Fruit fly (Drosophila melanogaster) whole organism, embryonic: ENCODE measurements around the gene CG5500.
A peak's percentile ranks its signal among the peaks of the same experiment; 100 is the strongest.

Source experiments
- Bdp1 ChIP-seq: fragments of 200-800 bp; sonication (Bioruptor generic); optimal IDR thresholded peaks from 3 replicates; lab custom pipeline; 2016; ENCODE audit warnings: missing biosample characterization, missing genetic modification characterization
- CG11696 ChIP-seq: fragments of 200-800 bp; sonication (Bioruptor generic); IDR thresholded peaks from 2 replicates; pipeline ENCODE4 v1.3.6; 2022; ENCODE audit warnings: missing biosample characterization, missing genetic modification characterization
- CG12236 ChIP-seq: fragments of 200-800 bp; sonication (Bioruptor generic); optimal IDR thresholded peaks from 2 replicates; lab custom pipeline; 2016; ENCODE audit warnings: missing biosample characterization, missing genetic modification characterization
- CG13775 ChIP-seq: fragments of 200-800 bp; sonication (Bioruptor generic); optimal IDR thresholded peaks from 3 replicates; lab custom pipeline; 2017; ENCODE audit warnings: missing biosample characterization, mild to moderate bottlenecking, missing genetic modification characterization
- CG15696 ChIP-seq: fragments of 200-800 bp; sonication (Bioruptor generic); optimal IDR thresholded peaks from 2 replicates; lab custom pipeline; 2019; ENCODE audit warnings: missing biosample characterization, mild to moderate bottlenecking, missing genetic modification characterization, moderate library complexity
- CG18262 ChIP-seq: fragments of 200-800 bp; optimal IDR thresholded peaks from 3 replicates; lab custom pipeline; 2019; ENCODE audit warnings: missing biosample characterization, mild to moderate bottlenecking, missing genetic modification characterization, moderate library complexity
- CG2120 ChIP-seq: fragments of 200-800 bp; sonication (Bioruptor generic); optimal IDR thresholded peaks from 3 replicates; lab custom pipeline; 2016; ENCODE audit warnings: missing biosample characterization, missing genetic modification characterization
- CG31441 ChIP-seq: fragments of 200-800 bp; sonication (Bioruptor generic); IDR thresholded peaks from 2 replicates; pipeline ENCODE4 v1.3.6; 2022; ENCODE audit warnings: missing biosample characterization, missing genetic modification characterization
- CG3163 ChIP-seq: fragments of 200-800 bp; sonication (Bioruptor generic); optimal IDR thresholded peaks from 3 replicates; lab custom pipeline; 2016; ENCODE audit warnings: missing biosample characterization, missing genetic modification characterization
- CG4282 ChIP-seq: fragments of 200-800 bp; sonication (Bioruptor generic); optimal IDR thresholded peaks from 2 replicates; lab custom pipeline; 2016; ENCODE audit warnings: missing biosample characterization, missing genetic modification characterization
- CG4404 ChIP-seq: fragments of 200-800 bp; sonication (Bioruptor generic); IDR thresholded peaks from 2 replicates; pipeline ENCODE4 v1.3.6; 2022; ENCODE audit warnings: missing biosample characterization, missing genetic modification characterization
- CG5180 ChIP-seq: fragments of 200-800 bp; sonication (Bioruptor generic); optimal IDR thresholded peaks from 3 replicates; lab custom pipeline; 2017; ENCODE audit warnings: missing biosample characterization, missing genetic modification characterization, mild to moderate bottlenecking, moderate library complexity, missing genetic modification reagents
- CG6791 ChIP-seq: fragments of 200-800 bp; sonication (Bioruptor generic); IDR thresholded peaks from 3 replicates; pipeline ENCODE4 v1.3.6; 2022; ENCODE audit warnings: missing biosample characterization, missing genetic modification characterization; ENCODE audit not compliant: partially characterized antibody
- CG6813 ChIP-seq: fragments of 200-800 bp; sonication (Bioruptor generic); optimal IDR thresholded peaks from 2 replicates; lab custom pipeline; 2017; ENCODE audit warnings: missing biosample characterization, missing genetic modification characterization, mild to moderate bottlenecking, moderate library complexity, missing genetic modification reagents
- CG7357 ChIP-seq: fragments of 200-800 bp; sonication (Bioruptor generic); IDR thresholded peaks from 3 replicates; pipeline ENCODE4 v1.3.6; 2022; ENCODE audit warnings: missing biosample characterization, missing genetic modification characterization
- Dbx ChIP-seq: fragments of 200-800 bp; sonication (Bioruptor generic); IDR thresholded peaks from 3 replicates; pipeline ENCODE4 v1.3.6; 2022; ENCODE audit warnings: missing biosample characterization, missing genetic modification characterization
- Dp ChIP-seq: fragments of 200-800 bp; sonication (Bioruptor generic); optimal IDR thresholded peaks from 2 replicates; lab custom pipeline; 2018; ENCODE audit warnings: missing biosample characterization, mild to moderate bottlenecking, missing genetic modification characterization, moderate library complexity
- Dref ChIP-seq: fragments of 200-800 bp; sonication (Bioruptor generic); IDR thresholded peaks from 2 replicates; pipeline ENCODE4 v1.3.6; 2022; ENCODE audit warnings: missing biosample characterization, missing genetic modification characterization
- Ets65A ChIP-seq: fragments of 200-800 bp; sonication (Bioruptor generic); peaks from one replicate; lab custom pipeline; 2016; ENCODE audit warnings: missing biosample characterization, missing genetic modification characterization
- H15 ChIP-seq: fragments of 200-800 bp; sonication (Bioruptor generic); IDR thresholded peaks from 3 replicates; pipeline ENCODE4 v1.3.6; 2022; ENCODE audit warnings: missing biosample characterization, missing genetic modification characterization
- Lim3 ChIP-seq: fragments of 200-800 bp; sonication (Bioruptor generic); IDR thresholded peaks from 2 replicates; pipeline ENCODE4 v1.3.6; 2022; ENCODE audit warnings: missing biosample characterization, missing genetic modification characterization
- MTF-1 ChIP-seq: fragments of 200-800 bp; sonication (Bioruptor generic); optimal IDR thresholded peaks from 2 replicates; lab custom pipeline; 2018; ENCODE audit warnings: missing biosample characterization, mild to moderate bottlenecking, missing genetic modification characterization, borderline replicate concordance
- Nf-YB ChIP-seq: fragments of 200-800 bp; sonication (Bioruptor generic); optimal IDR thresholded peaks from 3 replicates; lab custom pipeline; 2019; ENCODE audit warnings: missing biosample characterization, mild to moderate bottlenecking, missing genetic modification characterization, moderate library complexity
- PHDP ChIP-seq: fragments of 200-800 bp; sonication (Bioruptor generic); optimal IDR thresholded peaks from 3 replicates; lab custom pipeline; 2018; ENCODE audit warnings: missing biosample characterization, mild to moderate bottlenecking, missing genetic modification characterization, moderate library complexity
- Ravus ChIP-seq: fragments of 200-800 bp; sonication (Bioruptor generic); IDR thresholded peaks from 2 replicates; pipeline ENCODE4 v1.3.6; 2022; ENCODE audit warnings: missing biosample characterization, missing genetic modification characterization
- Six4 ChIP-seq: fragments of 200-800 bp; sonication (Bioruptor generic); optimal IDR thresholded peaks from 2 replicates; lab custom pipeline; 2016; ENCODE audit warnings: missing biosample characterization, missing genetic modification characterization
- Spps ChIP-seq: fragments of 200-800 bp; sonication (Bioruptor generic); optimal IDR thresholded peaks from 2 replicates; lab custom pipeline; 2018; ENCODE audit warnings: missing biosample characterization, mild to moderate bottlenecking, missing genetic modification characterization
- Stat92E ChIP-seq, 3 experiments: fragments of >200 bp in 2 of 3; fragments of 200-800 bp in 1 of 3; sonication (Bioruptor generic) in 1 of 3; optimal IDR thresholded peaks; 2 replicates each; lab custom pipeline; 2017 to 2019; ENCODE audit warnings: missing biosample characterization in 3 of 3, missing genetic modification characterization in 3 of 3, mild to moderate bottlenecking in 1 of 3, moderate library complexity in 1 of 3
- al ChIP-seq: fragments of 200-800 bp; sonication (Bioruptor generic); IDR thresholded peaks from 2 replicates; pipeline ENCODE4 v1.3.6; 2022; ENCODE audit warnings: missing biosample characterization, missing genetic modification characterization
- ash1 ChIP-seq: fragments of 200-800 bp; sonication (Bioruptor generic); optimal IDR thresholded peaks from 2 replicates; lab custom pipeline; 2018; ENCODE audit warnings: missing biosample characterization, mild to moderate bottlenecking, missing genetic modification characterization
- br ChIP-seq: fragments of >200 bp; optimal IDR thresholded peaks from 2 replicates; lab custom pipeline; 2017
- chm ChIP-seq: fragments of 200-800 bp; sonication (Bioruptor generic); IDR thresholded peaks from 2 replicates; pipeline ENCODE4 v1.3.6; 2022; ENCODE audit warnings: missing biosample characterization, missing genetic modification characterization
- crp ChIP-seq, 2 experiments: fragments of 200-800 bp; sonication (Bioruptor generic); optimal IDR thresholded peaks; 2 replicates in 1 of 2; 3 replicates in 1 of 2; lab custom pipeline; 2017; ENCODE audit warnings: missing biosample characterization in 2 of 2, missing genetic modification characterization in 2 of 2, mild to moderate bottlenecking in 1 of 2, moderate library complexity in 1 of 2
- danr ChIP-seq: fragments of 200-800 bp; sonication (Bioruptor generic); IDR thresholded peaks from 2 replicates; pipeline ENCODE4 v1.3.6; 2022; ENCODE audit warnings: missing biosample characterization, missing genetic modification characterization
- disco-r ChIP-seq: fragments of 200-800 bp; sonication (Bioruptor generic); optimal IDR thresholded peaks from 2 replicates; lab custom pipeline; 2016; ENCODE audit warnings: missing biosample characterization, missing genetic modification characterization
- ems ChIP-seq: fragments of 200-800 bp; sonication (Bioruptor generic); optimal IDR thresholded peaks from 3 replicates; lab custom pipeline; 2016; ENCODE audit warnings: missing biosample characterization, missing genetic modification characterization
- exex ChIP-seq: fragments of 200-800 bp; sonication (Bioruptor generic); optimal IDR thresholded peaks from 4 replicates; lab custom pipeline; 2018; ENCODE audit warnings: missing biosample characterization, mild to moderate bottlenecking, missing genetic modification characterization, moderate library complexity
- fd3F ChIP-seq: fragments of 200-800 bp; sonication (Bioruptor generic); optimal IDR thresholded peaks from 2 replicates; lab custom pipeline; 2018; ENCODE audit warnings: missing biosample characterization, mild to moderate bottlenecking, missing genetic modification characterization, moderate library complexity
- fd96Cb ChIP-seq: fragments of 200-800 bp; sonication (Bioruptor generic); optimal IDR thresholded peaks from 2 replicates; lab custom pipeline; 2018; ENCODE audit warnings: missing biosample characterization, mild to moderate bottlenecking, missing genetic modification characterization, moderate library complexity
- grau ChIP-seq: fragments of 200-800 bp; optimal IDR thresholded peaks from 3 replicates; lab custom pipeline; 2019; ENCODE audit warnings: missing biosample characterization, mild to moderate bottlenecking, missing genetic modification characterization, moderate library complexity
- gsb ChIP-seq: fragments of 200-800 bp; sonication (Bioruptor generic); IDR thresholded peaks from 2 replicates; pipeline ENCODE4 v1.3.6; 2022; ENCODE audit warnings: missing biosample characterization, missing genetic modification characterization
- klu ChIP-seq: fragments of 200-800 bp; sonication (Bioruptor generic); IDR thresholded peaks from 2 replicates; pipeline ENCODE4 v1.3.6; 2022; ENCODE audit warnings: missing biosample characterization, missing genetic modification characterization
- pfk ChIP-seq: fragments of 200-800 bp; sonication (Bioruptor generic); optimal IDR thresholded peaks from 2 replicates; lab custom pipeline; 2018; ENCODE audit warnings: missing biosample characterization, mild to moderate bottlenecking, missing genetic modification characterization, moderate library complexity
- pho ChIP-seq: fragments of 200-800 bp; sonication (Bioruptor generic); optimal IDR thresholded peaks from 2 replicates; lab custom pipeline; 2016; ENCODE audit warnings: missing biosample characterization, missing genetic modification characterization
- pum ChIP-seq: fragments of 200-800 bp; sonication (Bioruptor generic); optimal IDR thresholded peaks from 2 replicates; lab custom pipeline; 2016; ENCODE audit warnings: missing biosample characterization, missing genetic modification characterization
- pzg ChIP-seq: fragments of 200-800 bp; sonication (Bioruptor generic); optimal IDR thresholded peaks from 3 replicates; lab custom pipeline; 2018; ENCODE audit warnings: missing biosample characterization, mild to moderate bottlenecking, missing genetic modification characterization, moderate library complexity
- rib ChIP-seq: fragments of 200-800 bp; sonication (Bioruptor generic); IDR thresholded peaks from 2 replicates; pipeline ENCODE4 v1.3.6; 2022; ENCODE audit warnings: missing biosample characterization, missing genetic modification characterization
- run ChIP-seq: fragments of 200-800 bp; sonication (Bioruptor generic); optimal IDR thresholded peaks from 3 replicates; lab custom pipeline; 2018; ENCODE audit warnings: missing biosample characterization, mild to moderate bottlenecking, missing genetic modification characterization
- slp2 ChIP-seq: fragments of 200-800 bp; sonication (Bioruptor generic); optimal IDR thresholded peaks from 2 replicates; lab custom pipeline; 2016; ENCODE audit warnings: missing biosample characterization, missing genetic modification characterization
- stc ChIP-seq: fragments of 200-800 bp; sonication (Bioruptor generic); IDR thresholded peaks from 2 replicates; pipeline ENCODE4 v1.3.6; 2022; ENCODE audit warnings: missing biosample characterization, missing genetic modification characterization
- trem ChIP-seq: fragments of 200-800 bp; optimal IDR thresholded peaks from 3 replicates; lab custom pipeline; 2019; ENCODE audit warnings: missing biosample characterization, mild to moderate bottlenecking, missing genetic modification characterization, moderate library complexity

CG5500 gene

dm6 chr3R:26915463-26915925 lies 39.1 kb downstream of the CG5500 start, which contains the start of gene CG46339 (continued):
- TF ChIP-seq Nf-YB (GFP tag; lab: Kevin White, UChicago) (no peak), ems (GFP tag; lab: Kevin White, UChicago) (peak; percentile 12), ash1 (GFP tag; lab: Kevin White, UChicago) (peak; percentile 79), CG6791 (GFP tag; lab: Robert Waterston, UW) (no peak), Spps (tag; lab: Kevin White, UChicago) (peak; percentile 37), danr (GFP tag; lab: Robert Waterston, UW) (no peak), CG6813 (peak; percentile 84), CG11696 (GFP tag; lab: Robert Waterston, UW) (peak; percentile 17; the same call in 1 of the 2 replicates), exex (peak; percentile 72), Dref (no peak), CG15696 (tag; lab: Kevin White, UChicago) (no peak), pum (GFP tag; lab: Kevin White, UChicago) (no peak), Dp (no peak), grau (peak; percentile 9), chm (GFP tag; lab: Robert Waterston, UW) (peak; percentile 90), Six4 (GFP tag; lab: Kevin White, UChicago) (peak; percentile 6), CG4282 (peak; percentile 53), pfk (GFP tag; lab: Kevin White, UChicago) (peak; percentile 52), H15 (GFP tag; lab: Robert Waterston, UW) (no peak), run (tag; lab: Kevin White, UChicago) (no peak), rib (peak; percentile 59; the same call in 1 of the 2 replicates), CG3163 (no peak), CG5180 (GFP tag; lab: Kevin White, UChicago) (peak; percentile 99), fd96Cb (peak; percentile 57), CG31441 (0 out of 2 replicates have a peak, but pooled peaks have one; percentile 32), MTF-1 (peak; percentile 72), br (lab: Kevin White, UChicago) (no peak), CG18262 (peak; percentile 61), Ets65A (GFP tag; lab: Kevin White, UChicago) (no peak), slp2 (no peak), stc (GFP tag; lab: Robert Waterston, UW) (no peak), Dbx (GFP tag; lab: Robert Waterston, UW) (peak; percentile 80; the same call in 2 of the 3 replicates), al (GFP tag; lab: Robert Waterston, UW) (no peak), klu (no peak), gsb (GFP tag; lab: Robert Waterston, UW) (peak; percentile 48; the same call in 1 of the 2 replicates), CG13775 (GFP tag; lab: Kevin White, UChicago) (peak; percentile 31), pzg (peak; percentile 3), CG4404 (no peak), Ravus (GFP tag; lab: Robert Waterston, UW) (no peak), disco-r (GFP tag; lab: Kevin White, UChicago) (no peak), trem (tag; lab: Kevin White, UChicago) (peak; percentile 44), Bdp1 (GFP tag; lab: Kevin White, UChicago) (no peak), fd3F (GFP tag; lab: Kevin White, UChicago) (no peak), CG7357 (GFP tag; lab: Robert Waterston, UW) (no peak), CG2120 (GFP tag; lab: Kevin White, UChicago) (peak; percentile 54), pho (GFP tag; lab: Kevin White, UChicago) (peak; percentile 63), CG12236 (peak; percentile 8), Lim3 (GFP tag; lab: Robert Waterston, UW) (no peak), crp (GFP tag; optimal IDR thresholded peaks at IDR 0.05; lab: Kevin White, UChicago) (no peak), Stat92E (GFP tag; optimal IDR thresholded peaks at IDR 0.05; lab: Kevin White, UChicago) (no peak), PHDP (peak; percentile 59)
